Worm (Caenorhabditis elegans): ENCODE data around the gene F21F8.5.
A peak's percentile ranks its signal among the peaks of the same experiment; 100 is the strongest.

Gene F21F8.5

DNA sequence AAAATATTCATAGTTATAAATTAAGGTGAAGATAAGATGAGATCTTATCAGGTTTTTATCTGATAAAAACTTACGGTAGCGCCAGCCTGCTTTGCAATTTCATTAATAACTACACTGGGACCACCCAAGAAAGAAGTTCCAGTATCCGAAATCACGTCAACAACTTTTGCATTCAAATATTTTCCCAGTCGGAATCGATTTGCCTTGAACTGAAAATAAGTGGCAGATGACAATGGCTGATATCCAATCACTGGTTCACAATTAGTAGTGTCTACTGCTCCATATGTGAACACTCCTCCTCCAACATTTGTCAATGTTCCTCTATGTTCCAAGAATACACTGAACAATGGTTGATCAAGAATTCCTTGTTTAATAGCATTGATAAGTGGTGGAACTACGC lies at the start of gene F21F8.5:
F21F8.5 (minus strand) TSS at position 101 of the 400 bp plus-strand sequence.
- TF ChIP-seq aha-1 (tag) (no peak), ceh-82 (tag; optimal IDR thresholded peaks at IDR 0.05) (no peak), unc-62 (GFP tag; optimal IDR thresholded peaks at IDR 0.05 in 1 of 2) (peak in 1 of 2 experiments; percentile 32), unc-62 (tag; optimal IDR thresholded peaks at IDR 0.05) (no peak), mdl-1 (tag; optimal IDR thresholded peaks at IDR 0.05) (no peak)

DNA sequence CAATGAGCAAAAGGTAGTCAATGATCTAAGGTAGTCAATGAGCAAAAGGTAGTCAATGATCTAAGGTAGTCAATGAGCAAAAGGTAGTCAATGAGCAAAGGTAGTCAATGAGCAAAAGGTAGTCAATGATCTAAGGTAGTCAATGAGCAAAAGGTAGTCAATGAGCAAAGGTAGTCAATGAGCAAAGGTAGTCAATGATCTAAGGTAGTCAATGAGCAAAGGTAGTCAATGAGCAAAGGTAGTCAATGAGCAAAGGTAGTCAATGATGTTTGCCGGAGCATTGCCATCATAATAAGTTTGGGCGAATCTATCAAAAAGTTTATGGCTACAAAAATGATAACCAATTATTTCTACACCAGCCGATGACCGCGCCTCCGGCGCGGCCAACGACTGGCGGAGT lies 48.6 kb upstream of the F21F8.5 start:
- peak in 1 of 2 experiments; percentile 49; a peak in 1 of 4 replicates for TF ChIP-seq madf-5 (GFP tag; IDR thresholded peaks at IDR 0.05)
- TF ChIP-seq F26F4.8 (GFP tag; conservative IDR thresholded peaks at IDR 0.05), result peak; percentile 65; the same call in 1 of the 2 replicates
- TF ChIP-seq ZK337.2 (GFP tag; IDR thresholded peaks at IDR 0.05), result peak; percentile 46; the same call in 1 of the 2 replicates
- TF ChIP-seq arid-1 (GFP tag; conservative IDR thresholded peaks at IDR 0.05), result peak; percentile 30; the same call in 1 of the 2 replicates
- TF ChIP-seq ceh-44 (GFP tag; IDR thresholded peaks at IDR 0.05), result peak; percentile 38; the same call in 1 of the 2 replicates
- peak; percentile 38; the same call in 1 of the 2 replicates for TF ChIP-seq F44E2.7 (GFP tag; IDR thresholded peaks at IDR 0.05)
- TF ChIP-seq tra-1 (GFP tag; IDR thresholded peaks at IDR 0.05), result peak; percentile 22; the same call in 1 of the 2 replicates
- 0 out of 2 replicates have a peak, but pooled peaks have one; percentile 42 for TF ChIP-seq madf-9 (GFP tag; conservative IDR thresholded peaks at IDR 0.05)
- TF ChIP-seq lim-7 (GFP tag; IDR thresholded peaks at IDR 0.05), result peak; percentile 67
- TF ChIP-seq Y105C5A.15 (GFP tag; IDR thresholded peaks at IDR 0.05), result peak; percentile 37; the same call in 1 of the 2 replicates

DNA sequence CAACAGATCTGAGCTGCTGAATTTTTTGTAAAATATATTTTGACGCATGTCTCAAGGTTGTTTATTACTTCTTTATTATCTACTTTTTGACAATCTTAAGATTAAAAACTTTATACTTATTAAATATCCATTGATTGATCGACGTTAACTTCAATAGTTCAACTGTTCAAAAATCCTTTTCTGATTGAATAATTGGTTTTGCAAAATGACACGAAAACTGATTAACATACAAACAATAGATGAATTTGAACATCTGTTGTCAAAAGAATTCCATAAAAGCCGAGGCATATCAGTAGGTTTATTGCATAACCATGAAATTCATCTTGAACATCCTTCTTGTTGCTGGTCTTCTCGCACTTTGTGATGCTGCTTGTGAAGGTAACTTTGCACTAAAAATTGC lies 45.1 kb upstream of the F21F8.5 start, which contains the start of gene W02D7.12:
W02D7.12 (plus strand) TSS at position 301 of the 400 bp plus-strand sequence.
- TF ChIP-seq lin-1 (GFP tag; IDR thresholded peaks at IDR 0.05), result no peak
- TF ChIP-seq lir-3 (tag; optimal IDR thresholded peaks at IDR 0.05), result no peak
- TF ChIP-seq daf-8 (GFP tag; IDR thresholded peaks at IDR 0.05), result no peak
- no peak for TF ChIP-seq php-3 (GFP tag; IDR thresholded peaks at IDR 0.05)
- no peak for TF ChIP-seq R02D3.7 (tag; optimal IDR thresholded peaks at IDR 0.05)
- no peak for TF ChIP-seq mxl-3 (GFP tag; optimal IDR thresholded peaks at IDR 0.05)
- no peak for TF ChIP-seq saeg-2 (GFP tag; IDR thresholded peaks at IDR 0.05)
- no peak for TF ChIP-seq lsy-2 (tag; optimal IDR thresholded peaks at IDR 0.05)
- no peak for TF ChIP-seq Y105C5A.15 (GFP tag; IDR thresholded peaks at IDR 0.05)
- TF ChIP-seq jun-1 (tag; optimal IDR thresholded peaks at IDR 0.05), result no peak
- no peak for TF ChIP-seq nhr-41 (GFP tag; IDR thresholded peaks at IDR 0.05)
- TF ChIP-seq daf-12 (tag; optimal IDR thresholded peaks at IDR 0.05), result no peak
- TF ChIP-seq ceh-44 (GFP tag; IDR thresholded peaks at IDR 0.05), result no peak
- TF ChIP-seq hlh-11 (tag; optimal IDR thresholded peaks at IDR 0.05), result no peak
- no peak for TF ChIP-seq T26A8.4 (GFP tag; IDR thresholded peaks at IDR 0.05)
- no peak for TF ChIP-seq zfp-2 (tag; optimal IDR thresholded peaks at IDR 0.05)
- TF ChIP-seq ctbp-1 (GFP tag; IDR thresholded peaks at IDR 0.05), result no peak
- no peak for TF ChIP-seq daf-16 (GFP tag; optimal IDR thresholded peaks at IDR 0.05)
- TF ChIP-seq daf-16 (tag; optimal IDR thresholded peaks at IDR 0.05), result no peak
- TF ChIP-seq nhr-102 (tag; optimal IDR thresholded peaks at IDR 0.05), result no peak
- no peak for TF ChIP-seq ZK546.5 (tag; optimal IDR thresholded peaks at IDR 0.05)

DNA sequence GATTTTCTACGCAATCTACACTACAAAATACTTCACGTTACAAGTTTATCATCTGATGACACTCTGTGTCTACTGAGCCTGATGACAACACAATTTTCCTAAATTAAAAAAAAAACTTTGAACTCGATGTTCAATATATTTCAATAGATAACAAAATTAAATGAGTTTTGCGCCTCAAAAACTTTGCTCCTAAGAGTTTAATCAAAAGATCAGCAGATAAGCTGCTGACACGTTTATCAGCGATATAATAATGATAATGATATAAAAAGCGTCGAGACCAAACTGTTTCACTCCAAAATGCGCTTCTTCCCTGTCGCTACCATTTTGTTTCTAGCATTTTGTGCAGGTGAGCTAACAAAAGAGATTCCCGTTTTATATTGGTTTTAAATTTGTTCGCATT lies 41.5 kb upstream of the F21F8.5 start, which contains the start of gene clec-218:
clec-218 (plus strand) TSS at position 262 of the 400 bp plus-strand sequence.
- no peak for TF ChIP-seq daf-16 (GFP tag; optimal IDR thresholded peaks at IDR 0.05)
- peak; percentile 35 for TF ChIP-seq daf-16 (tag; optimal IDR thresholded peaks at IDR 0.05)
- 0 out of 2 replicates have a peak, but pooled peaks have one; percentile 11 for TF ChIP-seq pha-4 (GFP tag; IDR thresholded peaks at IDR 0.05)
- TF ChIP-seq pha-4 (tag; optimal IDR thresholded peaks at IDR 0.05), result no peak
- TF ChIP-seq madf-9 (GFP tag; conservative IDR thresholded peaks at IDR 0.05), result no peak
- TF ChIP-seq pqm-1 (tag; optimal IDR thresholded peaks at IDR 0.05), result peak; percentile 10
- no peak for TF ChIP-seq snpc-4 (tag; optimal IDR thresholded peaks at IDR 0.05)
- peak; percentile 46 for TF ChIP-seq dve-1 (tag; optimal IDR thresholded peaks at IDR 0.05; ENCODE audit: insufficient read depth)
- peak; percentile 72 for TF ChIP-seq dmd-6 (GFP tag; IDR thresholded peaks at IDR 0.05)

Data from whole organism, L4 larva.